Fruit fly (Drosophila melanogaster) whole organism: Measurements from ENCODE around the gene naz.

Source experiments
- CG8478 ChIP-seq: fragments of >200 bp; optimal IDR thresholded peaks from 2 replicates; lab custom pipeline; 2018; ENCODE audit warnings: inconsistent platforms
- Dll ChIP-seq: fragments of >200 bp; optimal IDR thresholded peaks from 2 replicates; lab custom pipeline; 2017
- EcR ChIP-seq, 2 experiments: fragments of >200 bp; optimal IDR thresholded peaks; 2 replicates each; lab custom pipeline; 2017; ENCODE audit warnings: missing biosample characterization in 2 of 2, missing genetic modification characterization in 2 of 2, missing genetic modification reagents in 2 of 2
- pan ChIP-seq: fragments of >200 bp; optimal IDR thresholded peaks from 2 replicates; lab custom pipeline; 2017
- psq ChIP-seq: fragments of >200 bp; optimal IDR thresholded peaks from 2 replicates; lab custom pipeline; 2017
- usp ChIP-seq: fragments of >200 bp; optimal IDR thresholded peaks from 2 replicates; lab custom pipeline; 2017; ENCODE audit warnings: missing biosample characterization, missing genetic modification characterization, mixed read lengths

The naz gene

DNA sequence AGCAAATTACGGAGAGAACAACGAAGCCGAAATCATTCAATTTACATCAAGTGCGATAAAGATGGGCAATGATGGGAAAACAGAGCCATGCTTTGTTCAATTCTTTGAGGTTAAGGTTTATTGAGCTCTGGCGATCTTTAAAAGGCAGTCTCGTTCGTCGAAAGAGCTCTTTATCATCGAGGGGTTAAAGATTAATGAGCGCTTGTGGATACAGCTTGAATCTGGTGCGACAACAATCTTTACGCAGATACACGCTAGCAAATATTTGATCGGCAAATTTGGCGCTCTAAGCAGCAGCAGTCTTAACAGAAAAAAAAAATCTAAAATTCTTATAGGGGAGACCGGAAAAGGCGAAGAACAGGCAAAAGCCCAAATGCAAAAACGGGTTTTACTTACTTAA is 32.7 kb downstream of the naz start:
- TF ChIP-seq Dll (no peak), CG8478 (lab: Kevin White, UChicago) (no peak), pan (no peak), psq (no peak)

DNA sequence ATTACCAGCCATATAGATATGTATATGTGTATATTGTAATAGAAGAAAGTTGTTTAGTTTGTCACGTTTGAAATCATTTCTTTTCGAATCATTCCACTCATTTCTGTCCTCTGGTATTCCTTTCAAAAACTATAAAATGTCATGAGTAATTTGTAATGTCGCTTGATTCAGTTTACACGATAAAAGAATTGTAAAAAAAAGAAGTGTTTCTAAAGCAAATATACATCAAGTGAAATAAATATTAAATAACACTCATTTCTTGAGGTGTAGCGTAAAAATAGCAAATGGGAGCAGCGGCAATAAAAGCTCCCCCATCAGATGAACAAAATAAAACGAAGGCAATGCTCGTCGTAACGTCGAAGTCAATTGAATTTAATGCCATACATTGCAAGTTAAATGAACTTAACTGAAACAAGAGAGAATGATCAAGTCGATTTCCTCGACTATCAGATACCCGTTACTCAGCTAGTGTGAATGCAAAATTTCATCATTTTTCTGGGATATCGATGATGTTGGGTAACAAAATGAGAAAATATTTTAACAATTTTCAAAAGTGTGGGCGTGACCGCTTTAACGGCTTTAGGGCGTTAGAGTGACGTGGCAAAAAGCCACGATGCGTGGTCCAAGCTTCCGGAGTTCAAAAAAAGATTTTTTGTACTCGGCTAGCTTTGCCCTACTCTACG is 33.3 kb downstream of the naz start:
- TF ChIP-seq psq = no peak
- TF ChIP-seq usp (GFP tag; lab: Kevin White, UChicago) = no peak

DNA sequence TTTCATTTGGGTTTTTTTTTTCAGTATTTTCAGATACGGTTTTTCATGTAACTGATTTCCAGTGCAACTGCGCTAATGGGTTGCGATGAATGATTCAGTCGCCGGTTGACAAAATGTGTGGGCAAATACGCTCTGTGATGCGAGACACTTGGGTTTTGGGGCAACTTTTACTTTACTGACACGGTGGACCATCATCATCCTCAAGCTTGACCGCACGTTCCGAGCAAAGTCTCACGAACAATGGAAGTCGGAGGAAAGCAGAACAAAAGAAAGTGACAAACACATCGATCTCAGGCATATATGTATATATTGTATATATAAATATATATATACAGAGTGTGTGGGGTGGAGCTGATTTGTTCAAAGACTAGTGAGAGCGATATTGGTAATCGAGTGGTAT is 34.3 kb downstream of the naz start:
- TF ChIP-seq CG8478 (lab: Kevin White, UChicago) = no peak

DNA sequence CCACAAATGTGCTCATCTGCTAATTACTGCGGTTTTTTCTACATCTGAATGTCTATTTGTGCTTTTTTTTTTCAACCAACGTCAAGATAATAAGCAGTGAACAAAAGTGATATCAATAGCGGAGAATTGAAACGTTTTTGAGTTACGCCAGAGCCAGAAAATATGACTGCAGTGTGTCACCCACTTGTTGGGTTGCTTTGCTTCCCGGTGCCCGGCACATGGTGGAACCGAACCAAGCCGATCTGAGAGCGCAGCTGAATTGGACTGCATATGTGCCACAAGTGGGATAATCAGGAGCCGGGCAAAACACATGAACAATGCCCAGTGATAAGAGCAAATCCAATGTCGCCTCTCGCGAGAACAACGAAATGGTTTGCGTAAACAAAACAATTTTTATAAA is 36.4 kb downstream of the naz start:
- TF ChIP-seq CG8478 (lab: Kevin White, UChicago) = no peak
- no peak for TF ChIP-seq Dll
- no peak for TF ChIP-seq usp (GFP tag; lab: Kevin White, UChicago)
- no peak for TF ChIP-seq EcR (GFP tag; optimal IDR thresholded peaks at IDR 0.05; lab: Kevin White, UChicago)
- TF ChIP-seq psq = no peak

- TF ChIP-seq Dll = no peak
- TF ChIP-seq psq = no peak
- TF ChIP-seq EcR (GFP tag; optimal IDR thresholded peaks at IDR 0.05; lab: Kevin White, UChicago) = no peak
- TF ChIP-seq CG8478 (lab: Kevin White, UChicago) = no peak
- TF ChIP-seq pan = no peak
- no peak for TF ChIP-seq usp (GFP tag; lab: Kevin White, UChicago)
Measured at dm6 chr3R:18291831-18292230, 36.9 kb downstream of the naz start.

DNA sequence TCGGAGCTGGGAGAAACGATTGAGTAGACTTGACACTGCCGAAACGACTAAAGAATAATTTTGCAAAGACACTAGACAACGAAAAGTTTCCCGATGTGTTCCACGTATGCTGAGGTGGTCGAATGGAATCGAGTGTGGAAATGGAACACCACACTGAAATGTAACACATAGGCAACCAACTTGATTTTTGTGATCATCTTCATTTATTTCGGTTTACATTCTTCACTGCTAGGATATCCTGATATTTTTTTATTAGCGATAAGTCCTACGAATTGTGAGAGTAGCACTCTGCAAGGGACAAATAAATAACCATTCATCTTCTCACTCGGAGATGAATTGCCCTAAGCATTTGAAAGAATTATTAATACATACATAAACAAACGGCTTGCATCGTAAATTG is 40.1 kb downstream of the naz start, which contains the start of gene CG7131:
CG7131 (minus strand) TSS at position 101 of the 400 bp plus-strand sequence.
- TF ChIP-seq pan (no peak), Dll (no peak), CG8478 (lab: Kevin White, UChicago) (no peak), psq (no peak), usp (GFP tag; lab: Kevin White, UChicago) (no peak), EcR (GFP tag; optimal IDR thresholded peaks at IDR 0.05; lab: Kevin White, UChicago) (no peak)

dm6 chr3R:18283441-18283840 is 45.3 kb downstream of the naz start, which contains the start of the genes CG14312 and CG8064:
Gene CG14312, minus strand, starts transcription at chr3R:18283528.
Gene CG8064, plus strand, starts transcription at chr3R:18283660.
- TF ChIP-seq pan = no peak
- no peak for TF ChIP-seq EcR (GFP tag; optimal IDR thresholded peaks at IDR 0.05; lab: Kevin White, UChicago)
- no peak for TF ChIP-seq psq
- no peak for TF ChIP-seq usp (GFP tag; lab: Kevin White, UChicago)
- no peak for TF ChIP-seq Dll
- no peak for TF ChIP-seq CG8478 (lab: Kevin White, UChicago)

- TF ChIP-seq Dll (no peak), CG8478 (lab: Kevin White, UChicago) (no peak), psq (no peak)
Measured at dm6 chr3R:18280866-18281473, 47.8 kb downstream of the naz start.

DNA sequence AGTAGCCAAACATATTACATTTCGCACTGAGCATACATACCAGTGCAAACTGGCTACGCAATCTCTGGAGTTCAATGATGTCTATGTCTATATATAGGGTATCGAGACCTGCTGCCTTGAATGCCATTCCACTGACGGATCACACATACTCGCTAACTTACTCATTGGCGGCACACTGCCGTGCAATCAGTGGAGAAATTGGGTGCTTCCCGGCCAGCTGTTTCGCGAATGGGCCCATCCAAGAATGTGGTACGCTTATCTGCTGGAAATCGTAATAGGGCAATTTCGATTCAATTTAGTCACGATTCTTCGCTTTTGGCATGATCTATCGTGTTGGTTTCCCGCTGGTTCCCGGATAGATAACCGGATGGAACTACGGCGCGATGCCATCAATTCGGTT is 48.6 kb downstream of the naz start:
- TF ChIP-seq usp (GFP tag; lab: Kevin White, UChicago) (no peak), psq (no peak), pan (no peak), Dll (no peak), EcR (GFP tag; optimal IDR thresholded peaks at IDR 0.05; lab: Kevin White, UChicago) (no peak), CG8478 (lab: Kevin White, UChicago) (no peak)

- TF ChIP-seq pan (no peak), Dll (no peak), usp (GFP tag; lab: Kevin White, UChicago) (no peak), CG8478 (lab: Kevin White, UChicago) (no peak), psq (no peak), EcR (GFP tag; optimal IDR thresholded peaks at IDR 0.05; lab: Kevin White, UChicago) (no peak)
Measured at dm6 chr3R:18279494-18279893, 49.2 kb downstream of the naz start, which contains the start of gene CG7142. Gene CG7142, minus strand, starts transcription at chr3R:18279522.

- no peak for TF ChIP-seq Dll
- no peak for TF ChIP-seq pan
- TF ChIP-seq EcR (GFP tag; optimal IDR thresholded peaks at IDR 0.05; lab: Kevin White, UChicago) = no peak
- TF ChIP-seq usp (GFP tag; lab: Kevin White, UChicago) = no peak
- TF ChIP-seq CG8478 (lab: Kevin White, UChicago) = no peak
- no peak for TF ChIP-seq psq
Measured at dm6 chr3R:18277406-18277805, 51.3 kb downstream of the naz start.

DNA sequence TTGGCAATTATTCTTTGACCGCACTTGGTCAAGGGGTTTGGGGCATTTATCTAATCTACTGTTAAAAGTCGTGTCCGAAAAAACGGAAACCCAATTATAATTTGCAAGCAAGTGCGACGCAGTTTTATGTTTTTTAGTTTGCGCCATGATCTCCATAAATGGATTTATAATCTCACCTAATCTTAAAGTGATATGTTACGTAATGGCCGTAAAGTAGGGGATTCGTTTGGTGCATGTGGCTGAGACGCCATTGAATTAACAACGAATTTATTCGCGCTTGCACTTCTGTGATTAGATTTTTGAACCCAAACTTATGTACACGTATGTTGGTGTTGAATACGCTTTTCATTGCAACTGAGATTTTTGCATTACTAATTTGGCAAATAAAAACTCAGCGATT is 52.1 kb downstream of the naz start:
- TF ChIP-seq Dll (no peak), usp (GFP tag; lab: Kevin White, UChicago) (no peak), CG8478 (lab: Kevin White, UChicago) (no peak), EcR (GFP tag; optimal IDR thresholded peaks at IDR 0.05; lab: Kevin White, UChicago) (no peak), pan (no peak), psq (no peak)

DNA sequence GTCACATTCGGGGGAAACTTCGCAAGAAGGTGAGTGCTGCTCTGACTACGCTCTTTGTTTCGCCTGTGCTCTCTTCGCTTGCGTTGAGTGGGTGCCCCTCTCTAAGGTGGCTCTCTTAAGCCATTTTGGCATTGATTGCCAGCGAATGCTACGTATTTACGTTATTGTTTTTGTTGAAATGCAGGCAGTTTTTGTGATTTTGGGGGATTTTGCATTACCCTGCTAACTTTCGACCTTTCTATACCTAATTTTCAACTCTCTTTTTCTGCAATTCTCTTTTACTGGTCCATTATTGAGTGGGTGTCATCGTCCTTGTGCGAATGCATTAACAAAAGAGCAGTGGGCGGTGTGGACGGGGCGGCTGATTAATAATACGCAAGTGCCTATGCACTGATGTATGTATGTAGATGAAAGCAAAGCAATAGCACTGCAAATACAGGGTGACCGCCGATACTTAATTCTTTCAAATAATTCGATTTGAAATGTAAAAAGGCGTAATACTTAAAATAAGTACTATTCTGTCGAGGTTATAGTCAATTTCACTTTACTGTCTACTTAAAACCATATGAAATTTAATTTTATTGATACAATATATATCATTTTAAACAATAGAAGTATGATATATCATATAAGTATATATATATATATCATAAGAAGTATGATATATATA is 53.5 kb downstream of the naz start:
- TF ChIP-seq Dll (no peak), psq (no peak), CG8478 (lab: Kevin White, UChicago) (no peak), pan (no peak), usp (GFP tag; lab: Kevin White, UChicago) (no peak), EcR (GFP tag; optimal IDR thresholded peaks at IDR 0.05; lab: Kevin White, UChicago) (no peak)
